Worm (Caenorhabditis elegans) whole organism, young adult: ENCODE measurements around the gene C54E4.4.

Experiments
- D2030.7 ChIP-seq: fragments of 200-800 bp; sonication (Bioruptor generic); IDR thresholded peaks from 2 replicates; pipeline ENCODE4 v1.3.6; 2022; ENCODE audit warnings: missing genetic modification reagents, missing genetic modification characterization, missing compliant biosample characterization
- F23B12.7 ChIP-seq: sonication (generic microtip); optimal IDR thresholded peaks from 2 replicates; lab custom pipeline; 2017; ENCODE audit warnings: missing genetic modification characterization, mild to moderate bottlenecking, missing compliant biosample characterization, antibody characterized with exemption, moderate library complexity; ENCODE audit not compliant: insufficient read depth
- T26A5.8 ChIP-seq: sonication (generic microtip); optimal IDR thresholded peaks from 2 replicates; lab custom pipeline; 2016; ENCODE audit warnings: missing genetic modification characterization, missing compliant biosample characterization
- Y53F4B.3 ChIP-seq: fragments of 200-800 bp; sonication (Bioruptor generic); IDR thresholded peaks from 2 replicates; pipeline ENCODE4 v1.3.6; 2022; ENCODE audit warnings: missing genetic modification reagents, missing genetic modification characterization, missing compliant biosample characterization
- Y53G8AR.9 ChIP-seq: fragments of 200-800 bp; sonication (Bioruptor generic); conservative IDR thresholded peaks from 2 replicates; pipeline ENCODE4 v1.3.6; 2022; ENCODE audit warnings: missing genetic modification reagents, missing genetic modification characterization, missing compliant biosample characterization
- Y56A3A.18 ChIP-seq: fragments of 200-800 bp; sonication (Bioruptor generic); IDR thresholded peaks from 2 replicates; pipeline ENCODE4 v1.3.6; 2022; ENCODE audit warnings: missing genetic modification reagents, missing genetic modification characterization, missing compliant biosample characterization
- Y67H2A.10 ChIP-seq: fragments of 200-800 bp; sonication (Bioruptor generic); conservative IDR thresholded peaks from 2 replicates; pipeline ENCODE4 v1.3.6; 2022; ENCODE audit warnings: missing genetic modification reagents, missing genetic modification characterization, missing compliant biosample characterization
- Y95B8A.8 ChIP-seq: fragments of 200-800 bp; sonication (Bioruptor generic); IDR thresholded peaks from 2 replicates; pipeline ENCODE4 v1.3.6; 2022; ENCODE audit warnings: missing genetic modification reagents, missing genetic modification characterization, missing compliant biosample characterization
- aptf-2 ChIP-seq: fragments of 200-800 bp; sonication (Bioruptor generic); conservative IDR thresholded peaks from 2 replicates; pipeline ENCODE4 v1.3.6; 2022; ENCODE audit warnings: missing genetic modification reagents, missing genetic modification characterization, missing compliant biosample characterization
- atf-7 ChIP-seq: sonication (generic microtip); optimal IDR thresholded peaks from 2 replicates; lab custom pipeline; 2017; ENCODE audit warnings: mild to moderate bottlenecking, missing genetic modification characterization, missing compliant biosample characterization
- bed-1 ChIP-seq: fragments of 200-800 bp; sonication (Bioruptor generic); IDR thresholded peaks from 2 replicates; pipeline ENCODE4 v1.3.6; 2022; ENCODE audit warnings: missing genetic modification reagents, missing genetic modification characterization, missing compliant biosample characterization
- cebp-2 ChIP-seq: fragments of 200-800 bp; sonication (Bioruptor generic); IDR thresholded peaks from 2 replicates; pipeline ENCODE4 v1.3.6; 2022; ENCODE audit warnings: missing genetic modification characterization, missing compliant biosample characterization
- ceh-27 ChIP-seq: fragments of 200-800 bp; sonication (Bioruptor generic); optimal IDR thresholded peaks from 2 replicates; lab custom pipeline; 2018; ENCODE audit warnings: mild to moderate bottlenecking, missing genetic modification characterization, moderate library complexity, missing compliant biosample characterization
- ceh-79 ChIP-seq: sonication (generic microtip); optimal IDR thresholded peaks from 2 replicates; lab custom pipeline; 2017; ENCODE audit warnings: mild to moderate bottlenecking, missing genetic modification characterization, missing compliant biosample characterization
- dox-1 ChIP-seq: fragments of 200-800 bp; sonication (Bioruptor generic); IDR thresholded peaks from 2 replicates; pipeline ENCODE4 v1.3.6; 2022; ENCODE audit warnings: missing genetic modification reagents, missing genetic modification characterization, missing compliant biosample characterization
- efl-1 ChIP-seq: fragments of 150-350 bp; optimal IDR thresholded peaks from 2 replicates; lab custom pipeline; 2014; ENCODE audit warnings: missing biosample characterization, missing genetic modification reagents, missing genetic modification characterization
- egl-18 ChIP-seq: fragments of 200-800 bp; sonication (Bioruptor generic); IDR thresholded peaks from 2 replicates; pipeline ENCODE4 v1.3.6; 2022; ENCODE audit warnings: missing genetic modification reagents, missing genetic modification characterization, missing compliant biosample characterization
- egl-44 ChIP-seq: fragments of 200-800 bp; sonication (Bioruptor generic); IDR thresholded peaks from 2 replicates; pipeline ENCODE4 v1.3.6; 2022; ENCODE audit warnings: missing genetic modification reagents, missing genetic modification characterization, missing compliant biosample characterization
- gei-17 ChIP-seq: fragments of 200-800 bp; sonication (Bioruptor generic); optimal IDR thresholded peaks from 2 replicates; lab custom pipeline; 2018; ENCODE audit warnings: mild to moderate bottlenecking, missing genetic modification characterization, missing compliant biosample characterization
- hlh-12 ChIP-seq: sonication (generic microtip); optimal IDR thresholded peaks from 2 replicates; lab custom pipeline; 2016; ENCODE audit warnings: missing genetic modification characterization, missing compliant biosample characterization
- hmg-20 ChIP-seq: fragments of 200-800 bp; sonication (Bioruptor generic); IDR thresholded peaks from 2 replicates; pipeline ENCODE4 v1.3.6; 2022; ENCODE audit warnings: missing genetic modification reagents, missing genetic modification characterization, missing compliant biosample characterization
- let-607 ChIP-seq, 2 experiments: fragments of 200-800 bp in 1 of 2; sonication (Bioruptor generic) in 1 of 2; sonication (generic microtip) in 1 of 2; optimal IDR thresholded peaks; 2 replicates each; lab custom pipeline; 2016 to 2018; ENCODE audit warnings: mild to moderate bottlenecking in 2 of 2, missing compliant biosample characterization in 2 of 2, missing genetic modification characterization in 2 of 2, moderate library complexity in 2 of 2, missing genotype in 1 of 2
- lin-26 ChIP-seq: fragments of 200-800 bp; sonication (Bioruptor generic); IDR thresholded peaks from 2 replicates; pipeline ENCODE4 v1.3.6; 2022; ENCODE audit warnings: missing genetic modification reagents, missing genetic modification characterization, missing compliant biosample characterization
- lin-35 ChIP-seq, 3 experiments: fragments of 150-350 bp in 2 of 3; sonication (generic microtip) in 1 of 3; optimal IDR thresholded peaks; 2 replicates each; lab custom pipeline; 2014 to 2018; ENCODE audit warnings: missing biosample characterization in 3 of 3, missing genetic modification characterization in 3 of 3, missing genetic modification reagents in 3 of 3
- lin-54 ChIP-seq: fragments of 200-800 bp; sonication (Bioruptor generic); optimal IDR thresholded peaks from 2 replicates; lab custom pipeline; 2018; ENCODE audit warnings: mild to moderate bottlenecking, missing genetic modification characterization, missing compliant biosample characterization
- lir-1 ChIP-seq: fragments of 200-800 bp; sonication (Bioruptor generic); conservative IDR thresholded peaks from 2 replicates; pipeline ENCODE4 v1.3.6; 2022; ENCODE audit warnings: missing genetic modification reagents, missing genetic modification characterization, missing compliant biosample characterization
- lsy-27 ChIP-seq: sonication (generic microtip); optimal IDR thresholded peaks from 2 replicates; lab custom pipeline; 2017; ENCODE audit warnings: missing genetic modification characterization, mild to moderate bottlenecking, missing compliant biosample characterization, antibody characterized with exemption, missing genotype, borderline replicate concordance; ENCODE audit not compliant: insufficient read depth
- madf-3 ChIP-seq: fragments of 200-800 bp; sonication (Bioruptor generic); IDR thresholded peaks from 2 replicates; pipeline ENCODE4 v1.3.6; 2022; ENCODE audit warnings: missing genetic modification reagents, missing genetic modification characterization, missing compliant biosample characterization
- mxl-1 ChIP-seq: sonication (generic microtip); optimal IDR thresholded peaks from 2 replicates; lab custom pipeline; 2016; ENCODE audit warnings: missing genetic modification characterization, missing compliant biosample characterization
- nfyb-1 ChIP-seq: fragments of 200-800 bp; sonication (Bioruptor generic); IDR thresholded peaks from 2 replicates; pipeline ENCODE4 v1.3.6; 2022; ENCODE audit warnings: missing genetic modification reagents, missing genetic modification characterization, missing compliant biosample characterization
- nhr-120 ChIP-seq: fragments of 200-800 bp; sonication (Bioruptor generic); IDR thresholded peaks from 2 replicates; pipeline ENCODE4 v1.3.6; 2022; ENCODE audit warnings: missing genetic modification characterization, missing compliant biosample characterization
- nhr-179 ChIP-seq: sonication (generic microtip); optimal IDR thresholded peaks from 2 replicates; lab custom pipeline; 2016; ENCODE audit warnings: mild to moderate bottlenecking, missing genetic modification characterization, missing compliant biosample characterization
- nhr-27 ChIP-seq: fragments of 200-800 bp; sonication (Bioruptor generic); optimal IDR thresholded peaks from 2 replicates; lab custom pipeline; 2018; ENCODE audit warnings: mild to moderate bottlenecking, missing genetic modification characterization, moderate library complexity, missing compliant biosample characterization
- rec-8 ChIP-seq, 2 experiments: sonication (generic microtip); optimal IDR thresholded peaks; 2 replicates each; lab custom pipeline; 2016; ENCODE audit warnings: mild to moderate bottlenecking in 2 of 2, missing genetic modification characterization in 2 of 2, missing genetic modification reagents in 2 of 2, missing genotype in 2 of 2, missing biosample characterization in 1 of 2, missing compliant biosample characterization in 1 of 2, moderate library complexity in 1 of 2
- snpc-1.3 ChIP-seq: sonication (generic microtip); optimal IDR thresholded peaks from 2 replicates; lab custom pipeline; 2017; ENCODE audit warnings: missing genetic modification characterization, mild to moderate bottlenecking, missing compliant biosample characterization, antibody characterized with exemption, moderate library complexity, missing genotype, missing genetic modification reagents; ENCODE audit not compliant: insufficient read depth
- snpc-4 ChIP-seq, 5 experiments: fragments of 150-350 bp in 1 of 5; sonication (generic microtip) in 4 of 5; optimal IDR thresholded peaks; 2 replicates each; lab custom pipeline; 2014 to 2018; ENCODE audit warnings: missing genetic modification characterization in 5 of 5, missing biosample characterization in 3 of 5, antibody characterized with exemption in 2 of 5, mild to moderate bottlenecking in 2 of 5, missing compliant biosample characterization in 2 of 5, missing genotype in 2 of 5, moderate library complexity in 2 of 5, missing genetic modification reagents in 1 of 5
- sptf-2 ChIP-seq: fragments of 200-800 bp; sonication (Bioruptor generic); optimal IDR thresholded peaks from 2 replicates; lab custom pipeline; 2018; ENCODE audit warnings: mild to moderate bottlenecking, missing genetic modification characterization, missing compliant biosample characterization
- tlf-1 ChIP-seq: fragments of 200-800 bp; sonication (Bioruptor generic); optimal IDR thresholded peaks from 2 replicates; lab custom pipeline; 2018; ENCODE audit warnings: mild to moderate bottlenecking, missing genetic modification characterization, missing compliant biosample characterization
- ztf-25 ChIP-seq: fragments of 200-800 bp; sonication (Bioruptor generic); IDR thresholded peaks from 2 replicates; pipeline ENCODE4 v1.3.6; 2022; ENCODE audit warnings: missing genetic modification reagents, missing genetic modification characterization, missing compliant biosample characterization
- ztf-3 ChIP-seq: fragments of 200-800 bp; sonication (Bioruptor generic); optimal IDR thresholded peaks from 2 replicates; lab custom pipeline; 2018; ENCODE audit warnings: mild to moderate bottlenecking, missing genetic modification characterization, missing compliant biosample characterization

C54E4.4 gene

ce11 chrIV:2170332-2170731 is 1.9 kb upstream of the C54E4.4 start:
- TF ChIP-seq sptf-2 (GFP tag; lab: Kevin White, UChicago): no peak
- no peak for TF ChIP-seq nhr-120 (GFP tag; lab: Robert Waterston, UW)
- TF ChIP-seq madf-3 (GFP tag; lab: Robert Waterston, UW): no peak
- TF ChIP-seq lir-1 (GFP tag; lab: Robert Waterston, UW): no peak
- TF ChIP-seq hmg-20 (GFP tag; lab: Robert Waterston, UW): no peak
- no peak for TF ChIP-seq Y56A3A.18
- no peak for TF ChIP-seq ceh-27 (GFP tag; lab: Kevin White, UChicago)
- TF ChIP-seq egl-18 (GFP tag; lab: Robert Waterston, UW): no peak
- TF ChIP-seq mxl-1 (tag; lab: Kevin White, UChicago): no peak
- no peak for TF ChIP-seq snpc-1.3 (tag; lab: Kevin White, UChicago)

- TF ChIP-seq atf-7 (tag; lab: Kevin White, UChicago) (no peak), lsy-27 (tag; lab: Kevin White, UChicago) (no peak), Y95B8A.8 (GFP tag; lab: Robert Waterston, UW) (no peak), lin-35 (GFP tag; optimal IDR thresholded peaks at IDR 0.05; lab: Kevin White, UChicago) (no peak), efl-1 (GFP tag; lab: Kevin White, UChicago) (no peak), hlh-12 (no peak), snpc-4 (GFP tag; optimal IDR thresholded peaks at IDR 0.05; lab: Kevin White, UChicago) (no peak), snpc-4 (tag; optimal IDR thresholded peaks at IDR 0.05; lab: Kevin White, UChicago) (no peak), Y53F4B.3 (GFP tag; lab: Robert Waterston, UW) (no peak), F23B12.7 (tag; lab: Kevin White, UChicago) (no peak), Y67H2A.10 (GFP tag; lab: Robert Waterston, UW) (no peak), ceh-79 (tag; lab: Kevin White, UChicago) (no peak), dox-1 (GFP tag; lab: Robert Waterston, UW) (no peak), T26A5.8 (tag; lab: Kevin White, UChicago) (no peak), nfyb-1 (GFP tag; lab: Robert Waterston, UW) (no peak), egl-44 (GFP tag; lab: Robert Waterston, UW) (no peak), rec-8 (tag; optimal IDR thresholded peaks at IDR 0.05; lab: Kevin White, UChicago) (no peak), nhr-120 (GFP tag; lab: Robert Waterston, UW) (no peak)
These were observed 6.2 kb downstream of the C54E4.4 start for ce11 chrIV:2162256-2162655.

DNA sequence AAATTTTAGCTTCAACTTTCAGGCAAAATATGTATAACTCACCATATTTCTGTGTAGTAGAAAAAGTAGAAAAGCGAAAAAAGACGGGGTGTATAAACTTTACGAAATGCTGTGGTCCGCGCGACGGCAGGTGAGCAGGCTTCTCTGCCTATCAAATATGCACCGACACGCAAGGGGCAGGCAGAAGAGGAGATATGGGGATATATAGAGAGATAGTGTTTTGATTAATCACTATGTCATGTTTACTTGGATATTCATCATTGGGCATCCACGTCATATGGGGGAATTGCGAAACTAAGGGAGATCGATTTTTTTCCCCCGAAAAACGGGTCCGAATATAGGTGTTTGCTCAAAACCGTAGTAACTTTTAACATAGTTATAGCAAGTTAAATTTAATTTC is 9.3 kb downstream of the C54E4.4 start, which contains the start of gene gcy-37:
Gene gcy-37 (minus strand): TSS at position 101 of the 400 bp plus-strand sequence.
- no peak for TF ChIP-seq Y53G8AR.9
- no peak for TF ChIP-seq D2030.7 (GFP tag; lab: Robert Waterston, UW)
- TF ChIP-seq lsy-27 (tag; lab: Kevin White, UChicago): no peak
- TF ChIP-seq cebp-2 (GFP tag; lab: Robert Waterston, UW): no peak
- no peak for TF ChIP-seq nhr-27 (tag; lab: Kevin White, UChicago)
- TF ChIP-seq gei-17 (GFP tag; lab: Kevin White, UChicago): no peak
- no peak for TF ChIP-seq atf-7 (tag; lab: Kevin White, UChicago)
- TF ChIP-seq ztf-3 (GFP tag; lab: Kevin White, UChicago): no peak
- TF ChIP-seq ztf-25 (GFP tag; lab: Robert Waterston, UW): no peak
- TF ChIP-seq nhr-179: no peak
- TF ChIP-seq lin-26 (GFP tag; lab: Robert Waterston, UW): no peak
- no peak for TF ChIP-seq aptf-2 (GFP tag; lab: Robert Waterston, UW)
- TF ChIP-seq lin-54 (GFP tag; lab: Kevin White, UChicago): no peak
- no peak for TF ChIP-seq bed-1 (GFP tag; lab: Robert Waterston, UW)
- TF ChIP-seq tlf-1 (GFP tag; lab: Kevin White, UChicago): no peak
- TF ChIP-seq sptf-2 (GFP tag; lab: Kevin White, UChicago): no peak
- TF ChIP-seq dox-1 (GFP tag; lab: Robert Waterston, UW): no peak
- TF ChIP-seq let-607 (tag; optimal IDR thresholded peaks at IDR 0.05; lab: Kevin White, UChicago): no peak
